Fruit fly (Drosophila melanogaster): ENCODE measurements around the gene CG7059.

CG7059 gene

DNA sequence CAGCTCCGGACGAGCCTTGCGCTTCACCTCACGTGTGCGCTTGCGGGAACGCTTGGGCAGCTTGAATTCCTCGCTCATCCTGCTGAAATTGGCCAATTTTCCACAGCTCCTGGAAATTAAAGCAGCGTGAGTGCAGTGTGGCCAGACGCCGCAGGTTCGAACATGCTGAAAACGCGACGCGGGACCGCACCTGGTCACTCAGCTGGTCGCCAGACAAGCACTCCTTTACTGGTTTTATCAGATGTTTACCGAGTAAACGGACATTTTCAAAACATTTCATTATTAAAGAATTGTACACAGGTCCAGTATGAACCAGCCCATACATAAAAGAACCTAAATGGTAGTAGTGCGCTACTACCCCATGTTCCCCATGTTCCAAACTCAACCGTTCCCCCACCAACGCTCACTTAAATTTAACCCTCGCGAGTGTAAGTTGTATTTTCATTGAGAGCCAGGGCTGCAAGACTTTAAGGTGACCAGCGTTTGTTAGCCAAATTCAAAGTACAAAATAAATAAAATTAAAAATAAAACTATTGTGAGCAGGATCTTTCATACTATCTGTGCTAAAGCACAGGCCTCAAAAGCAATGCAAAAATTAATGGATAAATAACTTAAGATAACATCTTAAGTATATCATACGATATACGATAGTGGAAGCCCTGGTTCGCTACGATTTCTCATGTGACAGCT is 27.2 kb upstream of the CG7059 start, which contains the start of the genes JMJD6, CG7071 and Muted (continued):
- TF ChIP-seq CG17359 (tag; optimal IDR thresholded peaks at IDR 0.05): peak; percentile 90
- peak; percentile 93 for TF ChIP-seq CG4328 (GFP tag; optimal IDR thresholded peaks at IDR 0.05)
- peak; percentile 89 for TF ChIP-seq caup (GFP tag; optimal IDR thresholded peaks at IDR 0.05; ENCODE audit: severe bottlenecking)
- peak; percentile 85 for TF ChIP-seq CHES-1-like (GFP tag; optimal IDR thresholded peaks at IDR 0.05)
- peak; percentile 88 for TF ChIP-seq nmo (GFP tag; optimal IDR thresholded peaks at IDR 0.05)
- peak; percentile 90 for TF ChIP-seq sens-2 (GFP tag; IDR thresholded peaks at IDR 0.05)
- peak in 1 of 2 experiments; percentile 52 for TF ChIP-seq Hr78 (GFP tag; optimal IDR thresholded peaks at IDR 0.05)
- peak; percentile 87 for TF ChIP-seq Ets97D (GFP tag; optimal IDR thresholded peaks at IDR 0.05)
- TF ChIP-seq Lim3 (GFP tag; IDR thresholded peaks at IDR 0.05): peak; percentile 63
- TF ChIP-seq CrebB (tag; optimal IDR thresholded peaks at IDR 0.05): peak; percentile 77
- TF ChIP-seq yki (optimal IDR thresholded peaks at IDR 0.05): no peak
- TF ChIP-seq CG10209 (GFP tag; optimal IDR thresholded peaks at IDR 0.05): peak; percentile 90
- peak; percentile 40; the same call in 1 of the 2 replicates for TF ChIP-seq CG10321 (GFP tag; IDR thresholded peaks at IDR 0.05)
- TF ChIP-seq so (GFP tag; IDR thresholded peaks at IDR 0.05): peak; percentile 90
- TF ChIP-seq ems (GFP tag; optimal IDR thresholded peaks at IDR 0.05): peak; percentile 89
- TF ChIP-seq her (GFP tag; optimal IDR thresholded peaks at IDR 0.05): peak; percentile 30
- TF ChIP-seq Hey (tag; optimal IDR thresholded peaks at IDR 0.05): peak; percentile 63
- TF ChIP-seq ci (GFP tag; IDR thresholded peaks at IDR 0.05): peak; percentile 95
- TF ChIP-seq CG11723 (GFP tag; optimal IDR thresholded peaks at IDR 0.05): peak; percentile 84
- TF ChIP-seq CG31365 (tag; optimal IDR thresholded peaks at IDR 0.05): peak; percentile 30
- peak; percentile 90 for TF ChIP-seq bcd (GFP tag; optimal IDR thresholded peaks at IDR 0.05)
- TF ChIP-seq slou (GFP tag; optimal IDR thresholded peaks at IDR 0.05): peak; percentile 88
- peak; percentile 85 for TF ChIP-seq klu (GFP tag; IDR thresholded peaks at IDR 0.05)
- TF ChIP-seq CG4424 (GFP tag; optimal IDR thresholded peaks at IDR 0.05): peak; percentile 94
- peak; percentile 87 for TF ChIP-seq CG2116 (GFP tag; optimal IDR thresholded peaks at IDR 0.05)
- peak; percentile 79 for TF ChIP-seq CG16779 (GFP tag; IDR thresholded peaks at IDR 0.05)
- TF ChIP-seq chn (GFP tag; optimal IDR thresholded peaks at IDR 0.05): peak; percentile 93
- peak; percentile 84 for TF ChIP-seq dm (GFP tag; optimal IDR thresholded peaks at IDR 0.05)
- peak; percentile 80 for TF ChIP-seq scrt (GFP tag; optimal IDR thresholded peaks at IDR 0.05)
- peak; percentile 91 for TF ChIP-seq pho (GFP tag; optimal IDR thresholded peaks at IDR 0.05)
- peak; percentile 32 for TF ChIP-seq CG6813 (GFP tag; optimal IDR thresholded peaks at IDR 0.05)
- peak; percentile 81 for TF ChIP-seq Mes4 (GFP tag; optimal IDR thresholded peaks at IDR 0.05)
- TF ChIP-seq stwl (tag; optimal IDR thresholded peaks at IDR 0.05): peak; percentile 87
- TF ChIP-seq Stat92E (GFP tag; optimal IDR thresholded peaks at IDR 0.05): peak in 1 of 3 experiments; percentile 22
- TF ChIP-seq CG10431 (GFP tag; optimal IDR thresholded peaks at IDR 0.05): peak; percentile 77
- peak; percentile 79 for TF ChIP-seq E2f2 (GFP tag; IDR thresholded peaks at IDR 0.05)
- TF ChIP-seq HmgZ (tag; optimal IDR thresholded peaks at IDR 0.05): peak; percentile 93
- TF ChIP-seq Meics (GFP tag; optimal IDR thresholded peaks at IDR 0.05): peak; percentile 90
- no peak for TF ChIP-seq sc (optimal IDR thresholded peaks at IDR 0.05)
- peak; percentile 83 for TF ChIP-seq sc (GFP tag; optimal IDR thresholded peaks at IDR 0.05)
- TF ChIP-seq Ssrp (tag; optimal IDR thresholded peaks at IDR 0.05): peak; percentile 88
- TF ChIP-seq sisA (GFP tag; IDR thresholded peaks at IDR 0.05): peak; percentile 93
- peak; percentile 87 for TF ChIP-seq CG11695 (GFP tag; IDR thresholded peaks at IDR 0.05)
- peak; percentile 76 for TF ChIP-seq CG1529 (GFP tag; optimal IDR thresholded peaks at IDR 0.05)
- TF ChIP-seq CG15269 (tag; optimal IDR thresholded peaks at IDR 0.05): peak; percentile 90
- peak; percentile 84 for TF ChIP-seq E2f1 (GFP tag; IDR thresholded peaks at IDR 0.05)
- peak; percentile 84 for TF ChIP-seq Bdp1 (GFP tag; optimal IDR thresholded peaks at IDR 0.05)
- TF ChIP-seq gfzf (GFP tag; optimal IDR thresholded peaks at IDR 0.05): peak; percentile 90
- peak; percentile 91 for TF ChIP-seq sna (GFP tag; IDR thresholded peaks at IDR 0.05; ENCODE audit: partially characterized antibody)
